Worm (Caenorhabditis elegans): Measurements from ENCODE around the gene str-255.

DNA sequence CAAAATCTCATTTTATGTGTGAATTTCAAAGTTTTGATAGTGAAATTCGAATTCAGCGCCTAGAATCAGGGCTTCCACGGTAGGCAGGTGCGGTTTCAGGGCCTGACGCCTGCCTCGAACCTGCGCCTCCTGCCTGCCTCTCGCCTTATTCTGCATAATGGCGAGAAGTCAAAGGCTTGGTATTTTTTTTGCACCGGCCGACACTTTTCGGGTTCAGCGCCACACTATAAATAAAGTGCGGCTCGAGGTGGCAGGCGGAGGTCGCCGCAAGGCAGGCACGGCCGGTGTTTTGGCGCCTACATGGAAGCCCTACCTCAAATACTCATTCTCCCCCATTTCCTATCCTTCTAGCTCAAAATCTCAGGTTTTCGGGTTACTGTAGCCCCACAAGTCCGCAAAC lies 36.8 kb upstream of the str-255 start:
- TF ChIP-seq ham-2 (GFP tag; optimal IDR thresholded peaks at IDR 0.05) (no peak), elt-3 (tag; optimal IDR thresholded peaks at IDR 0.05) (no peak), nhr-76 (tag; optimal IDR thresholded peaks at IDR 0.05) (no peak), nhr-237 (tag; optimal IDR thresholded peaks at IDR 0.05) (no peak), unc-62 (GFP tag; optimal IDR thresholded peaks at IDR 0.05) (no peak), unc-39 (tag; optimal IDR thresholded peaks at IDR 0.05) (no peak), lin-13 (tag; optimal IDR thresholded peaks at IDR 0.05) (no peak), nhr-28 (tag; optimal IDR thresholded peaks at IDR 0.05) (no peak), snpc-4 (tag; optimal IDR thresholded peaks at IDR 0.05) (no peak), ceh-43 (GFP tag; optimal IDR thresholded peaks at IDR 0.05) (no peak)

Measured in whole organism, mixed stage, embryonic.